In the genomic region with DNA sequence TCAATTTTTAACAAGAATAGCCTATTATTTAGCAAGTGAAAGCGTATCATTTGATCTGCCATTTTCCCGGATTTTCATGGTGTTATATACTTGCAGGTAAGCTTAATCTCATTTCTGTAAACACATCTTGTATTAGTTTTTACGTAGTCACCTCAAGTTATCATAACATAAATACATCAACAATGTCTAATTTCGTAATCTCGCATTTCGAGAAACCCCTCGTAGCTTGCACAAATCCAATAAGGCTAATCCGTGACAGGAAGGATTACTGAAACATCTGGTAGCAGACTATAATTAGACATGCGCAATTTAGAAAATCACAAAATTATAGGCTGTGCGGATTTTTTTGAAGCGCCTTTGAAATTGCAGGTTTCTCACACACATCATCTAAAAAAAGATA, we compare ENCODE assay signal across 5 worm cellular contexts.
TF ChIP-seq lines count a peak whose summit lies in the region.

No protein-coding gene starts in this region.

TF ChIP-seq in whole organism, L1 larva, 84 proteins besides CTCF, POLR2A, EP300 and RAD21 (continues in another document):
- no peak for TF ChIP-seq grh-1 (GFP tag; IDR thresholded peaks at IDR 0.05; lab: Robert Waterston, UW)
- no peak for TF ChIP-seq efl-1 (optimal IDR thresholded peaks at IDR 0.05; lab: Kevin White, UChicago)
- no peak for TF ChIP-seq efl-1 (GFP tag; optimal IDR thresholded peaks at IDR 0.05 in 1 of 2; lab: Kevin White, UChicago)
- TF ChIP-seq fkh-8 (tag; optimal IDR thresholded peaks at IDR 0.05; lab: Kevin White, UChicago): peak; percentile 68
- no peak for TF ChIP-seq ets-5 (GFP tag; IDR thresholded peaks at IDR 0.05; lab: Robert Waterston, UW)
- no peak for TF ChIP-seq nhr-19 (GFP tag; conservative IDR thresholded peaks at IDR 0.05; lab: Robert Waterston, UW)
- no peak for TF ChIP-seq lin-13 (GFP tag; optimal IDR thresholded peaks at IDR 0.05; lab: Kevin White, UChicago)
- TF ChIP-seq pax-3 (tag; optimal IDR thresholded peaks at IDR 0.05; lab: Kevin White, UChicago): peak; percentile 75
- no peak for TF ChIP-seq lsy-2 (tag; optimal IDR thresholded peaks at IDR 0.05; lab: Kevin White, UChicago)
- TF ChIP-seq dsc-1 (tag; optimal IDR thresholded peaks at IDR 0.05; lab: Kevin White, UChicago): peak; percentile 97
- no peak for TF ChIP-seq nhr-77 (tag; optimal IDR thresholded peaks at IDR 0.05; lab: Kevin White, UChicago)
- TF ChIP-seq nhr-28 (tag; optimal IDR thresholded peaks at IDR 0.05; lab: Kevin White, UChicago): no peak
- TF ChIP-seq nhr-85 (tag; lab: Kevin White, UChicago): no peak
- TF ChIP-seq aha-1 (tag; optimal IDR thresholded peaks at IDR 0.05; lab: Kevin White, UChicago): no peak
- no peak for TF ChIP-seq nhr-237 (tag; optimal IDR thresholded peaks at IDR 0.05; lab: Kevin White, UChicago)
- no peak for TF ChIP-seq lin-14 (GFP tag; optimal IDR thresholded peaks at IDR 0.05; lab: Kevin White, UChicago)
- no peak for TF ChIP-seq skn-1 (tag; optimal IDR thresholded peaks at IDR 0.05; lab: Kevin White, UChicago)
- no peak for TF ChIP-seq tbx-2 (tag; optimal IDR thresholded peaks at IDR 0.05; lab: Kevin White, UChicago)
- TF ChIP-seq fkh-10 (GFP tag; optimal IDR thresholded peaks at IDR 0.05; lab: Kevin White, UChicago): no peak

TF ChIP-seq in whole organism, L2 larva, 48 proteins besides CTCF, POLR2A, EP300 and RAD21:
- TF ChIP-seq sma-9 (GFP tag; optimal IDR thresholded peaks at IDR 0.05; lab: Kevin White, UChicago) (peak; percentile 69), sma-9 (tag; optimal IDR thresholded peaks at IDR 0.05; lab: Kevin White, UChicago) (no peak), nhr-23 (tag; optimal IDR thresholded peaks at IDR 0.05; lab: Kevin White, UChicago) (no peak)

TF ChIP-seq in whole organism, early embryonic, 17 proteins besides CTCF, POLR2A, EP300 and RAD21:
- TF ChIP-seq pes-1 (GFP tag; IDR thresholded peaks at IDR 0.05; lab: Robert Waterston, UW) (no peak), tbx-11 (GFP tag; IDR thresholded peaks at IDR 0.05; lab: Robert Waterston, UW) (no peak), aly-1 (tag; optimal IDR thresholded peaks at IDR 0.05; lab: Kevin White, UChicago) (no peak), B0310.2 (tag; optimal IDR thresholded peaks at IDR 0.05; lab: Kevin White, UChicago) (no peak), ceh-13 (GFP tag; optimal IDR thresholded peaks at IDR 0.05; lab: Kevin White, UChicago) (no peak), ceh-36 (tag; optimal IDR thresholded peaks at IDR 0.05; lab: Kevin White, UChicago) (peak; percentile 28)

TF ChIP-seq in whole organism, late embryonic, 69 proteins besides CTCF, POLR2A, EP300 and RAD21:
- TF ChIP-seq ceh-31 (tag; optimal IDR thresholded peaks at IDR 0.05; lab: Kevin White, UChicago) (no peak), unc-42 (tag; optimal IDR thresholded peaks at IDR 0.05; lab: Kevin White, UChicago) (peak; percentile 17), C38D4.7 (GFP tag; optimal IDR thresholded peaks at IDR 0.05; lab: Kevin White, UChicago) (no peak), ceh-30 (tag; optimal IDR thresholded peaks at IDR 0.05; lab: Kevin White, UChicago) (no peak), hlh-8 (tag; optimal IDR thresholded peaks at IDR 0.05; lab: Kevin White, UChicago) (no peak)

TF ChIP-seq in whole organism, mixed stage, embryonic, 35 proteins besides CTCF, POLR2A, EP300 and RAD21:
- TF ChIP-seq lsy-2 (tag; optimal IDR thresholded peaks at IDR 0.05; lab: Kevin White, UChicago): no peak
- TF ChIP-seq sptf-1 (tag; optimal IDR thresholded peaks at IDR 0.05; lab: Kevin White, UChicago): no peak
- TF ChIP-seq hlh-1 (tag; optimal IDR thresholded peaks at IDR 0.05; lab: Kevin White, UChicago): no peak
- peak; percentile 81 for TF ChIP-seq ces-1 (GFP tag; optimal IDR thresholded peaks at IDR 0.05; lab: Kevin White, UChicago)
- TF ChIP-seq snpc-4 (tag; optimal IDR thresholded peaks at IDR 0.05; lab: Kevin White, UChicago): no peak
- no peak for TF ChIP-seq unc-39 (tag; optimal IDR thresholded peaks at IDR 0.05; lab: Kevin White, UChicago)
- TF ChIP-seq mls-2 (tag; optimal IDR thresholded peaks at IDR 0.05; lab: Kevin White, UChicago): no peak
- TF ChIP-seq ztf-11 (tag; optimal IDR thresholded peaks at IDR 0.05; lab: Kevin White, UChicago): no peak
- TF ChIP-seq lin-13 (tag; optimal IDR thresholded peaks at IDR 0.05; lab: Kevin White, UChicago): no peak

Comparison
In these comparisons a context has a peak if more than half of its experiments do, and no peak if none do; other contexts are left out.
1. Of the 10 proteins assayed by ChIP-seq in both whole organism, L1 larva and whole organism, late embryonic: peak only in whole organism, L1 larva: nhr-11 and sox-4; only in whole organism, late embryonic: none; in both: none; in neither: 8.